Worm (Caenorhabditis elegans): ENCODE results near the gene C25F9.11.

- TF ChIP-seq ama-1 (optimal IDR thresholded peaks at IDR 0.05) (no peak), unc-55 (GFP tag; optimal IDR thresholded peaks at IDR 0.05) (no peak), pha-4 (tag; optimal IDR thresholded peaks at IDR 0.05) (no peak), K02D7.2 (tag; optimal IDR thresholded peaks at IDR 0.05) (no peak), ceh-6 (GFP tag; optimal IDR thresholded peaks at IDR 0.05) (no peak), T23F11.4 (GFP tag; optimal IDR thresholded peaks at IDR 0.05) (no peak)
These were observed 38.1 kb downstream of the C25F9.11 start, which contains the start of gene C25F9.8 for ce11 chrV:19394750-19395149.

Data from whole organism, late embryonic.